Fruit fly (Drosophila melanogaster) whole organism, embryonic: Measurements from ENCODE around the gene ebd1.

Source experiments
- ATbp ChIP-seq: fragments of 200-800 bp; sonication (Bioruptor generic); optimal IDR thresholded peaks from 2 replicates; lab custom pipeline; 2017; ENCODE audit warnings: missing biosample characterization, mild to moderate bottlenecking, missing genetic modification characterization, missing genetic modification reagents
- Atf6 ChIP-seq: fragments of 200-800 bp; sonication (Bioruptor generic); IDR thresholded peaks from 2 replicates; pipeline ENCODE4 v1.3.6; 2022; ENCODE audit warnings: missing biosample characterization, missing genetic modification characterization
- CG10543 ChIP-seq: fragments of 200-800 bp; sonication (Bioruptor generic); optimal IDR thresholded peaks from 3 replicates; lab custom pipeline; 2017; ENCODE audit warnings: missing biosample characterization, mild to moderate bottlenecking, missing genetic modification characterization, moderate library complexity
- CG11247 ChIP-seq: fragments of 200-800 bp; sonication (Bioruptor generic); IDR thresholded peaks from 2 replicates; pipeline ENCODE4 v1.3.6; 2022; ENCODE audit warnings: missing biosample characterization, missing genetic modification characterization
- CG11398 ChIP-seq: fragments of 200-800 bp; sonication (Bioruptor generic); optimal IDR thresholded peaks from 2 replicates; lab custom pipeline; 2016; ENCODE audit warnings: missing biosample characterization, missing genetic modification characterization
- CG12744 ChIP-seq: fragments of 200-800 bp; sonication (Bioruptor generic); optimal IDR thresholded peaks from 2 replicates; lab custom pipeline; 2016; ENCODE audit warnings: missing biosample characterization, missing genetic modification characterization
- CG15479 ChIP-seq: fragments of 200-800 bp; sonication (Bioruptor generic); optimal IDR thresholded peaks from 3 replicates; lab custom pipeline; 2019; ENCODE audit warnings: missing biosample characterization, mild to moderate bottlenecking, missing genetic modification characterization, moderate library complexity
- CG16779 ChIP-seq: fragments of 200-800 bp; sonication (Bioruptor generic); IDR thresholded peaks from 2 replicates; pipeline ENCODE4 v1.3.6; 2022; ENCODE audit warnings: missing biosample characterization, missing genetic modification characterization
- CG16863 ChIP-seq: fragments of 200-800 bp; sonication (Bioruptor generic); optimal IDR thresholded peaks from 3 replicates; lab custom pipeline; 2016; ENCODE audit warnings: missing biosample characterization, missing genetic modification characterization
- CG17186 ChIP-seq: fragments of 200-800 bp; sonication (Bioruptor generic); optimal IDR thresholded peaks from 3 replicates; lab custom pipeline; 2017; ENCODE audit warnings: missing biosample characterization, missing genetic modification reagents, missing genetic modification characterization
- CG1832 ChIP-seq: fragments of 200-800 bp; sonication (Bioruptor generic); optimal IDR thresholded peaks from 2 replicates; lab custom pipeline; 2017; ENCODE audit warnings: missing biosample characterization, mild to moderate bottlenecking, missing genetic modification characterization, inconsistent platforms
- CG2120 ChIP-seq: fragments of 200-800 bp; sonication (Bioruptor generic); optimal IDR thresholded peaks from 3 replicates; lab custom pipeline; 2016; ENCODE audit warnings: missing biosample characterization, missing genetic modification characterization
- CG34376 ChIP-seq: fragments of 200-800 bp; sonication (Bioruptor generic); optimal IDR thresholded peaks from 2 replicates; lab custom pipeline; 2018; ENCODE audit warnings: missing biosample characterization, mild to moderate bottlenecking, missing genetic modification characterization
- CG4730 ChIP-seq: fragments of 200-800 bp; sonication (Bioruptor generic); IDR thresholded peaks from 2 replicates; pipeline ENCODE4 v1.3.6; 2022; ENCODE audit warnings: missing biosample characterization, missing genetic modification characterization
- CG6254 ChIP-seq: fragments of 200-800 bp; sonication (Bioruptor generic); optimal IDR thresholded peaks from 3 replicates; lab custom pipeline; 2017; ENCODE audit warnings: mild to moderate bottlenecking, missing biosample characterization, missing genetic modification reagents, missing genetic modification characterization
- CG8089 ChIP-seq: fragments of 200-800 bp; sonication (Bioruptor generic); optimal IDR thresholded peaks from 3 replicates; lab custom pipeline; 2016; ENCODE audit warnings: missing biosample characterization, missing genetic modification characterization
- CG8359 ChIP-seq: fragments of 200-800 bp; sonication (Bioruptor generic); optimal IDR thresholded peaks from 2 replicates; lab custom pipeline; 2017; ENCODE audit warnings: missing biosample characterization, mild to moderate bottlenecking, missing genetic modification characterization, borderline replicate concordance
- CG9437 ChIP-seq: fragments of 200-800 bp; sonication (Bioruptor generic); optimal IDR thresholded peaks from 2 replicates; lab custom pipeline; 2018; ENCODE audit warnings: missing biosample characterization, mild to moderate bottlenecking, missing genetic modification characterization
- CTCF ChIP-seq: fragments of 200-800 bp; sonication (Bioruptor generic); optimal IDR thresholded peaks from 2 replicates; lab custom pipeline; 2017; ENCODE audit warnings: missing biosample characterization, mild to moderate bottlenecking, missing genetic modification characterization, moderate library complexity
- Dbx ChIP-seq: fragments of 200-800 bp; sonication (Bioruptor generic); IDR thresholded peaks from 3 replicates; pipeline ENCODE4 v1.3.6; 2022; ENCODE audit warnings: missing biosample characterization, missing genetic modification characterization
- Dip2 ChIP-seq: fragments of 200-800 bp; sonication (Bioruptor generic); IDR thresholded peaks from 2 replicates; pipeline ENCODE4 v1.3.6; 2022; ENCODE audit warnings: missing biosample characterization, missing genetic modification characterization
- Dip3 ChIP-seq: fragments of 200-800 bp; sonication (Bioruptor generic); optimal IDR thresholded peaks from 3 replicates; lab custom pipeline; 2016; ENCODE audit warnings: missing biosample characterization, missing genetic modification characterization
- H2.0 ChIP-seq: fragments of 200-800 bp; sonication (Bioruptor generic); IDR thresholded peaks from 2 replicates; pipeline ENCODE4 v1.3.6; 2022; ENCODE audit warnings: missing biosample characterization, missing genetic modification characterization
- Hey ChIP-seq: fragments of 200-800 bp; sonication (Bioruptor generic); optimal IDR thresholded peaks from 3 replicates; lab custom pipeline; 2018; ENCODE audit warnings: missing biosample characterization, mild to moderate bottlenecking, missing genetic modification characterization
- NK7.1 ChIP-seq: fragments of 200-800 bp; sonication (Bioruptor generic); optimal IDR thresholded peaks from 3 replicates; lab custom pipeline; 2016; ENCODE audit warnings: missing biosample characterization, missing genetic modification characterization
- NfI ChIP-seq: fragments of 200-800 bp; sonication (Bioruptor generic); optimal IDR thresholded peaks from 3 replicates; lab custom pipeline; 2018; ENCODE audit warnings: missing biosample characterization, mild to moderate bottlenecking, missing genetic modification characterization, moderate library complexity
- Oaz ChIP-seq: fragments of 200-800 bp; sonication (Bioruptor generic); IDR thresholded peaks from 2 replicates; pipeline ENCODE4 v1.3.6; 2022; ENCODE audit warnings: missing biosample characterization, missing genetic modification characterization
- Sin3A ChIP-seq: fragments of >200 bp; optimal IDR thresholded peaks from 2 replicates; lab custom pipeline; 2018
- Stat92E ChIP-seq, 3 experiments: fragments of >200 bp in 2 of 3; fragments of 200-800 bp in 1 of 3; sonication (Bioruptor generic) in 1 of 3; optimal IDR thresholded peaks; 2 replicates each; lab custom pipeline; 2017 to 2019; ENCODE audit warnings: missing biosample characterization in 3 of 3, missing genetic modification characterization in 3 of 3, mild to moderate bottlenecking in 1 of 3, moderate library complexity in 1 of 3
- Xrp1 ChIP-seq: fragments of 200-800 bp; sonication (Bioruptor generic); IDR thresholded peaks from 2 replicates; pipeline ENCODE4 v1.3.6; 2022; ENCODE audit warnings: missing biosample characterization, missing genetic modification characterization
- az2 ChIP-seq: fragments of 200-800 bp; sonication (Bioruptor generic); optimal IDR thresholded peaks from 3 replicates; lab custom pipeline; 2016; ENCODE audit warnings: missing biosample characterization, missing genetic modification characterization
- ci ChIP-seq: fragments of 200-800 bp; sonication (Bioruptor generic); IDR thresholded peaks from 3 replicates; pipeline ENCODE4 v1.3.6; 2022; ENCODE audit warnings: missing biosample characterization, missing genetic modification characterization
- dimm ChIP-seq: fragments of 200-800 bp; sonication (Bioruptor generic); IDR thresholded peaks from 2 replicates; pipeline ENCODE4 v1.3.6; 2022; ENCODE audit warnings: missing biosample characterization, missing genetic modification characterization
- dysf ChIP-seq: fragments of 200-800 bp; sonication (Bioruptor generic); IDR thresholded peaks from 3 replicates; pipeline ENCODE4 v1.3.6; 2022; ENCODE audit warnings: missing biosample characterization, missing genetic modification characterization
- ems ChIP-seq: fragments of 200-800 bp; sonication (Bioruptor generic); optimal IDR thresholded peaks from 3 replicates; lab custom pipeline; 2016; ENCODE audit warnings: missing biosample characterization, missing genetic modification characterization
- grn ChIP-seq: fragments of 200-800 bp; sonication (Bioruptor generic); optimal IDR thresholded peaks from 3 replicates; lab custom pipeline; 2017; ENCODE audit warnings: missing biosample characterization, missing genetic modification characterization
- kah ChIP-seq: fragments of 200-800 bp; sonication (Bioruptor generic); optimal IDR thresholded peaks from 2 replicates; lab custom pipeline; 2018; ENCODE audit warnings: missing biosample characterization, mild to moderate bottlenecking, missing genetic modification characterization
- kay ChIP-seq: fragments of 200-800 bp; sonication (Bioruptor generic); optimal IDR thresholded peaks from 2 replicates; lab custom pipeline; 2016; ENCODE audit warnings: missing biosample characterization, missing genetic modification characterization
- kni ChIP-seq: fragments of 200-800 bp; sonication (Bioruptor generic); optimal IDR thresholded peaks from 3 replicates; lab custom pipeline; 2017; ENCODE audit warnings: mild to moderate bottlenecking, missing biosample characterization, missing genetic modification reagents, missing genetic modification characterization
- lmd ChIP-seq: fragments of 200-800 bp; sonication (Bioruptor generic); IDR thresholded peaks from 2 replicates; pipeline ENCODE4 v1.3.6; 2022; ENCODE audit warnings: missing biosample characterization, missing genetic modification characterization
- peb ChIP-seq: fragments of 200-800 bp; sonication (Bioruptor generic); IDR thresholded peaks from 2 replicates; pipeline ENCODE4 v1.3.6; 2022; ENCODE audit warnings: missing biosample characterization, missing genetic modification characterization
- row ChIP-seq: fragments of 200-800 bp; sonication (Bioruptor generic); IDR thresholded peaks from 3 replicates; pipeline ENCODE4 v1.3.6; 2022; ENCODE audit warnings: missing biosample characterization, missing genetic modification characterization
- schlank ChIP-seq: fragments of 200-800 bp; sonication (Bioruptor generic); optimal IDR thresholded peaks from 2 replicates; lab custom pipeline; 2018; ENCODE audit warnings: missing biosample characterization, mild to moderate bottlenecking, missing genetic modification characterization
- sd ChIP-seq: fragments of 200-800 bp; sonication (Bioruptor generic); optimal IDR thresholded peaks from 3 replicates; lab custom pipeline; 2018; ENCODE audit warnings: missing biosample characterization, mild to moderate bottlenecking, missing genetic modification characterization, moderate library complexity
- sim ChIP-seq: fragments of 200-800 bp; sonication (Bioruptor generic); IDR thresholded peaks from 2 replicates; pipeline ENCODE4 v1.3.6; 2022; ENCODE audit warnings: missing biosample characterization, missing genetic modification characterization
- slbo ChIP-seq: fragments of 200-800 bp; sonication (Bioruptor generic); IDR thresholded peaks from 2 replicates; pipeline ENCODE4 v1.3.6; 2022; ENCODE audit warnings: missing biosample characterization, missing genetic modification characterization
- slou ChIP-seq: fragments of 200-800 bp; sonication (Bioruptor generic); optimal IDR thresholded peaks from 3 replicates; lab custom pipeline; 2016; ENCODE audit warnings: missing biosample characterization, missing genetic modification characterization
- toy ChIP-seq: fragments of 200-800 bp; sonication (Bioruptor generic); IDR thresholded peaks from 2 replicates; pipeline ENCODE4 v1.3.6; 2022; ENCODE audit warnings: missing biosample characterization, missing genetic modification characterization
- trh ChIP-seq: fragments of 200-800 bp; sonication (Bioruptor generic); optimal IDR thresholded peaks from 2 replicates; lab custom pipeline; 2016; ENCODE audit warnings: missing biosample characterization, missing genetic modification characterization
- twi ChIP-seq: fragments of 200-800 bp; optimal IDR thresholded peaks from 2 replicates; lab custom pipeline; 2019; ENCODE audit warnings: missing biosample characterization, mild to moderate bottlenecking, missing genetic modification characterization, moderate library complexity
- vnd ChIP-seq: fragments of 200-800 bp; sonication (Bioruptor generic); IDR thresholded peaks from 3 replicates; pipeline ENCODE4 v1.3.6; 2022; ENCODE audit warnings: missing biosample characterization, missing genetic modification characterization; ENCODE audit not compliant: partially characterized antibody
- yki ChIP-seq: fragments of >200 bp; optimal IDR thresholded peaks from 3 replicates; lab custom pipeline; 2018

ebd1 gene

dm6 chr3L:700160-700917, 15.0 kb upstream of the ebd1 start (continued):
- TF ChIP-seq sd, result no peak
- TF ChIP-seq dysf (GFP tag; lab: Robert Waterston, UW), result peak; percentile 67
- TF ChIP-seq Xrp1, result peak; percentile 69
- no peak; the same call in 1 of the 2 replicates for TF ChIP-seq CG4730 (GFP tag; lab: Robert Waterston, UW)
- TF ChIP-seq CG8359 (GFP tag; lab: Kevin White, UChicago), result peak; percentile 28
- peak; percentile 9 for TF ChIP-seq CG12744 (GFP tag; lab: Kevin White, UChicago)
- TF ChIP-seq CG15479 (GFP tag; lab: Kevin White, UChicago), result no peak
- TF ChIP-seq Oaz (GFP tag; lab: Robert Waterston, UW), result no peak
- TF ChIP-seq slbo (GFP tag; lab: Robert Waterston, UW), result peak; percentile 47
- TF ChIP-seq ems (GFP tag; lab: Kevin White, UChicago), result no peak
- no peak for TF ChIP-seq NK7.1 (GFP tag; lab: Kevin White, UChicago)
- TF ChIP-seq grn (GFP tag; lab: Kevin White, UChicago), result no peak
- TF ChIP-seq CG17186, result no peak
- TF ChIP-seq Dip2 (GFP tag; lab: Robert Waterston, UW), result no peak
- TF ChIP-seq peb (GFP tag; lab: Robert Waterston, UW), result no peak
- peak; percentile 69 for TF ChIP-seq CG2120 (GFP tag; lab: Kevin White, UChicago)
- no peak for TF ChIP-seq Sin3A (lab: Kevin White, UChicago)
- TF ChIP-seq Hey (tag; lab: Kevin White, UChicago), result no peak
- TF ChIP-seq CG16863, result no peak
- TF ChIP-seq CG11247 (GFP tag; lab: Robert Waterston, UW), result no peak; the same call in 1 of the 2 replicates
- TF ChIP-seq NfI, result peak; percentile 60
- no peak for TF ChIP-seq CG8089
- TF ChIP-seq CG16779 (GFP tag; lab: Robert Waterston, UW), result no peak
- peak; percentile 60; the same call in 2 of the 3 replicates for TF ChIP-seq ci
- peak; percentile 59 for TF ChIP-seq CG9437 (GFP tag; lab: Kevin White, UChicago)
- no peak for TF ChIP-seq schlank
- no peak for TF ChIP-seq CG34376 (GFP tag; lab: Kevin White, UChicago)
- peak; percentile 14; the same call in 1 of the 2 replicates for TF ChIP-seq H2.0 (GFP tag; lab: Robert Waterston, UW)
- TF ChIP-seq CG11398 (GFP tag; lab: Kevin White, UChicago), result no peak
- TF ChIP-seq Dip3 (GFP tag; lab: Kevin White, UChicago), result peak; percentile 50
- TF ChIP-seq ATbp, result peak; percentile 65
- TF ChIP-seq yki (lab: Kevin White, UChicago), result no peak
- no peak for TF ChIP-seq CG1832 (GFP tag; lab: Kevin White, UChicago)
- TF ChIP-seq slou (GFP tag; lab: Kevin White, UChicago), result no peak
- no peak for TF ChIP-seq dimm (GFP tag; lab: Robert Waterston, UW)
- TF ChIP-seq kay (GFP tag; lab: Kevin White, UChicago), result no peak
- TF ChIP-seq Stat92E (GFP tag; optimal IDR thresholded peaks at IDR 0.05; lab: Kevin White, UChicago), result no peak
- TF ChIP-seq Dbx (GFP tag; lab: Robert Waterston, UW), result no peak
- no peak for TF ChIP-seq kni (GFP tag; lab: Kevin White, UChicago)
- peak; percentile 46 for TF ChIP-seq kah (GFP tag; lab: Kevin White, UChicago)
- no peak for TF ChIP-seq trh (GFP tag; lab: Kevin White, UChicago)
- no peak for TF ChIP-seq CG10543
- no peak for TF ChIP-seq sim (GFP tag; lab: Robert Waterston, UW)
- TF ChIP-seq CTCF (GFP tag; lab: Kevin White, UChicago), result peak; percentile 11
- TF ChIP-seq az2 (GFP tag; lab: Kevin White, UChicago), result peak; percentile 42
- TF ChIP-seq vnd (GFP tag; lab: Robert Waterston, UW), result no peak
- TF ChIP-seq toy (GFP tag; lab: Robert Waterston, UW), result no peak
- no peak for TF ChIP-seq twi (tag; lab: Kevin White, UChicago)
- peak; percentile 53 for TF ChIP-seq row (GFP tag; lab: Robert Waterston, UW)
- peak; percentile 57; the same call in 1 of the 2 replicates for TF ChIP-seq Atf6
- TF ChIP-seq CG6254 (GFP tag; lab: Kevin White, UChicago), result peak; percentile 60
- TF ChIP-seq lmd (GFP tag; lab: Robert Waterston, UW), result peak; percentile 40; the same call in 1 of the 2 replicates
